Fruit fly (Drosophila melanogaster) whole organism, embryonic: ENCODE data around the gene PNKP.

Source experiments
- Bteb2 ChIP-seq: fragments of 200-800 bp; sonication (Bioruptor generic); optimal IDR thresholded peaks from 2 replicates; lab custom pipeline; 2016; ENCODE audit warnings: missing biosample characterization, missing genetic modification characterization
- C15 ChIP-seq: fragments of 200-800 bp; sonication (Bioruptor generic); IDR thresholded peaks from 3 replicates; pipeline ENCODE4 v1.3.6; 2022; ENCODE audit warnings: missing biosample characterization, missing genetic modification characterization
- CG11247 ChIP-seq: fragments of 200-800 bp; sonication (Bioruptor generic); IDR thresholded peaks from 2 replicates; pipeline ENCODE4 v1.3.6; 2022; ENCODE audit warnings: missing biosample characterization, missing genetic modification characterization
- CG12744 ChIP-seq: fragments of 200-800 bp; sonication (Bioruptor generic); optimal IDR thresholded peaks from 2 replicates; lab custom pipeline; 2016; ENCODE audit warnings: missing biosample characterization, missing genetic modification characterization
- CG14050 ChIP-seq: fragments of 200-800 bp; sonication (Bioruptor generic); IDR thresholded peaks from 3 replicates; pipeline ENCODE4 v1.3.6; 2022; ENCODE audit warnings: missing biosample characterization, missing genetic modification characterization
- CG16779 ChIP-seq: fragments of 200-800 bp; sonication (Bioruptor generic); IDR thresholded peaks from 2 replicates; pipeline ENCODE4 v1.3.6; 2022; ENCODE audit warnings: missing biosample characterization, missing genetic modification characterization
- CG17912 ChIP-seq: fragments of 200-800 bp; sonication (Bioruptor generic); optimal IDR thresholded peaks from 2 replicates; lab custom pipeline; 2018; ENCODE audit warnings: missing biosample characterization, mild to moderate bottlenecking, missing genetic modification characterization
- CG18262 ChIP-seq: fragments of 200-800 bp; optimal IDR thresholded peaks from 3 replicates; lab custom pipeline; 2019; ENCODE audit warnings: missing biosample characterization, mild to moderate bottlenecking, missing genetic modification characterization, moderate library complexity
- CG2129 ChIP-seq: fragments of 200-800 bp; sonication (Bioruptor generic); IDR thresholded peaks from 2 replicates; pipeline ENCODE4 v1.3.6; 2022; ENCODE audit warnings: missing biosample characterization, missing genetic modification characterization; ENCODE audit not compliant: partially characterized antibody
- CG32532 ChIP-seq: fragments of 200-800 bp; sonication (Bioruptor generic); IDR thresholded peaks from 2 replicates; pipeline ENCODE4 v1.3.6; 2022; ENCODE audit warnings: missing biosample characterization, missing genetic modification characterization
- CG3726 ChIP-seq: fragments of 200-800 bp; sonication (Bioruptor generic); IDR thresholded peaks from 3 replicates; pipeline ENCODE4, ENCODE4 v1.3.6; 2022; ENCODE audit warnings: missing biosample characterization, missing genetic modification characterization
- CG3838 ChIP-seq: fragments of 200-800 bp; sonication (Bioruptor generic); optimal IDR thresholded peaks from 3 replicates; lab custom pipeline; 2016; ENCODE audit warnings: missing biosample characterization, missing genetic modification characterization
- CG4328 ChIP-seq: fragments of 200-800 bp; sonication (Bioruptor generic); optimal IDR thresholded peaks from 3 replicates; lab custom pipeline; 2017; ENCODE audit warnings: missing biosample characterization, missing genetic modification reagents, missing genetic modification characterization
- CG5245 ChIP-seq: fragments of 200-800 bp; sonication (Bioruptor generic); optimal IDR thresholded peaks from 3 replicates; lab custom pipeline; 2016; ENCODE audit warnings: missing biosample characterization, missing genetic modification characterization
- CG6272 ChIP-seq: fragments of 200-800 bp; sonication (Bioruptor generic); IDR thresholded peaks from 2 replicates; pipeline ENCODE4 v1.3.6; 2022; ENCODE audit warnings: missing biosample characterization, missing genetic modification characterization
- CG7556 ChIP-seq: fragments of 200-800 bp; sonication (Bioruptor generic); optimal IDR thresholded peaks from 2 replicates; lab custom pipeline; 2017; ENCODE audit warnings: missing biosample characterization, mild to moderate bottlenecking, missing genetic modification characterization
- CG7745 ChIP-seq: fragments of 200-800 bp; sonication (Bioruptor generic); optimal IDR thresholded peaks from 2 replicates; lab custom pipeline; 2018; ENCODE audit warnings: missing biosample characterization, mild to moderate bottlenecking, missing genetic modification characterization, moderate library complexity
- CG9817 ChIP-seq: fragments of 200-800 bp; sonication (Bioruptor generic); optimal IDR thresholded peaks from 2 replicates; lab custom pipeline; 2018; ENCODE audit warnings: missing biosample characterization, mild to moderate bottlenecking, missing genetic modification characterization, moderate library complexity
- Dek ChIP-seq: fragments of 200-800 bp; sonication (Bioruptor generic); optimal IDR thresholded peaks from 3 replicates; lab custom pipeline; 2019; ENCODE audit warnings: missing biosample characterization, mild to moderate bottlenecking, missing genetic modification characterization, moderate library complexity
- Dip2 ChIP-seq: fragments of 200-800 bp; sonication (Bioruptor generic); IDR thresholded peaks from 2 replicates; pipeline ENCODE4 v1.3.6; 2022; ENCODE audit warnings: missing biosample characterization, missing genetic modification characterization
- Doc2 ChIP-seq: fragments of 200-800 bp; sonication (Bioruptor generic); IDR thresholded peaks from 2 replicates; pipeline ENCODE4 v1.3.6; 2022; ENCODE audit warnings: missing biosample characterization, missing genetic modification characterization
- Ets65A ChIP-seq: fragments of 200-800 bp; sonication (Bioruptor generic); peaks from one replicate; lab custom pipeline; 2016; ENCODE audit warnings: missing biosample characterization, missing genetic modification characterization
- H15 ChIP-seq: fragments of 200-800 bp; sonication (Bioruptor generic); IDR thresholded peaks from 3 replicates; pipeline ENCODE4 v1.3.6; 2022; ENCODE audit warnings: missing biosample characterization, missing genetic modification characterization
- Hr3 ChIP-seq: fragments of 200-800 bp; sonication (Bioruptor generic); optimal IDR thresholded peaks from 3 replicates; lab custom pipeline; 2016; ENCODE audit warnings: missing biosample characterization, missing genetic modification characterization
- Jarid2 ChIP-seq: fragments of 200-800 bp; sonication (Bioruptor generic); optimal IDR thresholded peaks from 3 replicates; lab custom pipeline; 2017; ENCODE audit warnings: mild to moderate bottlenecking, missing biosample characterization, missing genetic modification reagents, missing genetic modification characterization
- Max ChIP-seq: fragments of 200-800 bp; sonication (Bioruptor generic); optimal IDR thresholded peaks from 2 replicates; lab custom pipeline; 2016; ENCODE audit warnings: missing biosample characterization, mild to moderate bottlenecking, missing genetic modification characterization
- Meics ChIP-seq: fragments of 200-800 bp; sonication (Bioruptor generic); optimal IDR thresholded peaks from 2 replicates; lab custom pipeline; 2017; ENCODE audit warnings: missing biosample characterization, mild to moderate bottlenecking, missing genetic modification characterization
- NFAT ChIP-seq: fragments of 200-800 bp; sonication (Bioruptor generic); IDR thresholded peaks from 2 replicates; pipeline ENCODE4 v1.3.6; 2022; ENCODE audit warnings: missing biosample characterization, missing genetic modification characterization
- Rx ChIP-seq: fragments of 200-800 bp; sonication (Bioruptor generic); IDR thresholded peaks from 2 replicates; pipeline ENCODE4 v1.3.6; 2022; ENCODE audit warnings: missing biosample characterization, missing genetic modification characterization
- Sox100B ChIP-seq: fragments of 200-800 bp; sonication (Bioruptor generic); optimal IDR thresholded peaks from 3 replicates; lab custom pipeline; 2018; ENCODE audit warnings: missing biosample characterization, mild to moderate bottlenecking, missing genetic modification characterization
- Trl ChIP-seq, 3 experiments: fragments of >200 bp in 2 of 3; fragments of 200-800 bp in 1 of 3; sonication (Bioruptor generic) in 1 of 3; optimal IDR thresholded peaks; 2 replicates in 1 of 3; 3 replicates in 2 of 3; lab custom pipeline; 2016 to 2017; ENCODE audit warnings: missing biosample characterization in 1 of 3, missing genetic modification characterization in 1 of 3
- Xbp1 ChIP-seq: fragments of 200-800 bp; sonication (Bioruptor generic); optimal IDR thresholded peaks from 3 replicates; lab custom pipeline; 2016; ENCODE audit warnings: missing biosample characterization, mild to moderate bottlenecking, missing genetic modification characterization
- az2 ChIP-seq: fragments of 200-800 bp; sonication (Bioruptor generic); optimal IDR thresholded peaks from 3 replicates; lab custom pipeline; 2016; ENCODE audit warnings: missing biosample characterization, missing genetic modification characterization
- bigmax ChIP-seq: fragments of 200-800 bp; sonication (Bioruptor generic); optimal IDR thresholded peaks from 2 replicates; lab custom pipeline; 2018; ENCODE audit warnings: missing biosample characterization, mild to moderate bottlenecking, missing genetic modification characterization
- br ChIP-seq: fragments of >200 bp; optimal IDR thresholded peaks from 2 replicates; lab custom pipeline; 2017
- cas ChIP-seq: fragments of 200-800 bp; sonication (Bioruptor generic); IDR thresholded peaks from 2 replicates; pipeline ENCODE4 v1.3.6; 2022; ENCODE audit warnings: missing biosample characterization, missing genetic modification characterization
- chinmo ChIP-seq: fragments of 200-800 bp; sonication (Bioruptor generic); IDR thresholded peaks from 4 replicates; pipeline ENCODE4 v1.3.6; 2022; ENCODE audit warnings: missing biosample characterization, missing genetic modification characterization; ENCODE audit not compliant: partially characterized antibody
- chm ChIP-seq: fragments of 200-800 bp; sonication (Bioruptor generic); IDR thresholded peaks from 2 replicates; pipeline ENCODE4 v1.3.6; 2022; ENCODE audit warnings: missing biosample characterization, missing genetic modification characterization
- dysf ChIP-seq: fragments of 200-800 bp; sonication (Bioruptor generic); IDR thresholded peaks from 3 replicates; pipeline ENCODE4 v1.3.6; 2022; ENCODE audit warnings: missing biosample characterization, missing genetic modification characterization
- en ChIP-seq: fragments of 200-800 bp; sonication (Bioruptor generic); optimal IDR thresholded peaks from 2 replicates; lab custom pipeline; 2016; ENCODE audit warnings: missing biosample characterization, missing genetic modification characterization
- gcm ChIP-seq: fragments of 200-800 bp; sonication (Bioruptor generic); optimal IDR thresholded peaks from 2 replicates; lab custom pipeline; 2019; ENCODE audit warnings: missing biosample characterization, mild to moderate bottlenecking, missing genetic modification characterization, moderate library complexity
- gcm2 ChIP-seq: fragments of 200-800 bp; sonication (Bioruptor generic); optimal IDR thresholded peaks from 2 replicates; lab custom pipeline; 2016; ENCODE audit warnings: missing biosample characterization, missing genetic modification characterization
- gsb-n ChIP-seq: fragments of 200-800 bp; sonication (Bioruptor generic); optimal IDR thresholded peaks from 3 replicates; lab custom pipeline; 2018; ENCODE audit warnings: missing biosample characterization, mild to moderate bottlenecking, missing genetic modification characterization
- her ChIP-seq: fragments of 200-800 bp; sonication (Bioruptor generic); optimal IDR thresholded peaks from 2 replicates; lab custom pipeline; 2016; ENCODE audit warnings: missing biosample characterization, missing genetic modification characterization
- insv ChIP-seq, 2 experiments: fragments of 200-800 bp; sonication (Bioruptor generic); optimal IDR thresholded peaks; 3 replicates each; lab custom pipeline; 2016 to 2018; ENCODE audit warnings: missing biosample characterization in 2 of 2, missing genetic modification characterization in 2 of 2
- lbe ChIP-seq: fragments of 200-800 bp; sonication (Bioruptor generic); optimal IDR thresholded peaks from 2 replicates; lab custom pipeline; 2016; ENCODE audit warnings: missing biosample characterization, mild to moderate bottlenecking, missing genetic modification characterization
- mirr ChIP-seq: fragments of 200-800 bp; sonication (Bioruptor generic); optimal IDR thresholded peaks from 3 replicates; lab custom pipeline; 2018; ENCODE audit warnings: missing biosample characterization, mild to moderate bottlenecking, missing genetic modification characterization
- p53 ChIP-seq: fragments of 200-800 bp; sonication (Bioruptor generic); optimal IDR thresholded peaks from 2 replicates; lab custom pipeline; 2016; ENCODE audit warnings: missing biosample characterization, missing genetic modification characterization
- tna ChIP-seq: fragments of 200-800 bp; sonication (Bioruptor generic); IDR thresholded peaks from 2 replicates; pipeline ENCODE4 v1.3.6; 2022; ENCODE audit warnings: missing biosample characterization, missing genetic modification characterization; ENCODE audit not compliant: partially characterized antibody
- usp ChIP-seq: fragments of >200 bp; optimal IDR thresholded peaks from 2 replicates; lab custom pipeline; 2017; ENCODE audit warnings: missing biosample characterization, missing genetic modification characterization
- wdn ChIP-seq: fragments of 200-800 bp; sonication (Bioruptor generic); IDR thresholded peaks from 2 replicates; pipeline ENCODE4 v1.3.6; 2022; ENCODE audit warnings: missing biosample characterization, missing genetic modification characterization
- zfh1 ChIP-seq: fragments of 200-800 bp; sonication (Bioruptor generic); IDR thresholded peaks from 3 replicates; pipeline ENCODE4 v1.3.6; 2022; ENCODE audit warnings: missing biosample characterization, missing genetic modification characterization

The PNKP gene

dm6 chr3R:8354458-8354857, 11.1 kb upstream of the PNKP start (continued):
- no peak for TF ChIP-seq CG3838 (GFP tag; lab: Kevin White, UChicago)
- no peak for TF ChIP-seq tna (GFP tag; lab: Robert Waterston, UW)
- TF ChIP-seq CG12744 (GFP tag; lab: Kevin White, UChicago) = no peak
- TF ChIP-seq Bteb2 (GFP tag; lab: Kevin White, UChicago) = no peak
- no peak for TF ChIP-seq Doc2 (GFP tag; lab: Robert Waterston, UW)
- TF ChIP-seq CG14050 (GFP tag; lab: Robert Waterston, UW) = peak; percentile 64; the same call in 2 of the 3 replicates
- peak; percentile 73 for TF ChIP-seq CG32532 (GFP tag; lab: Robert Waterston, UW)
- TF ChIP-seq gcm (GFP tag; lab: Kevin White, UChicago) = no peak
- TF ChIP-seq gcm2 (GFP tag; lab: Kevin White, UChicago) = no peak
- no peak for TF ChIP-seq insv (GFP tag; optimal IDR thresholded peaks at IDR 0.05; lab: Kevin White, UChicago)
- no peak; the same call in 2 of the 3 replicates for TF ChIP-seq zfh1 (GFP tag; lab: Robert Waterston, UW)
- no peak for TF ChIP-seq mirr
- no peak for TF ChIP-seq CG7556 (GFP tag; lab: Kevin White, UChicago)
- no peak for TF ChIP-seq Ets65A (GFP tag; lab: Kevin White, UChicago)
- TF ChIP-seq CG2129 (GFP tag; lab: Robert Waterston, UW) = no peak
- TF ChIP-seq en (GFP tag; lab: Kevin White, UChicago) = no peak
- TF ChIP-seq Jarid2 (GFP tag; lab: Kevin White, UChicago) = no peak
- TF ChIP-seq CG5245 (GFP tag; lab: Kevin White, UChicago) = no peak
- no peak for TF ChIP-seq usp (GFP tag; lab: Kevin White, UChicago)
- TF ChIP-seq CG3726 (GFP tag; lab: Robert Waterston, UW) = no peak
- peak; percentile 2 for TF ChIP-seq Dek (tag; lab: Kevin White, UChicago)
- TF ChIP-seq Rx (GFP tag; lab: Robert Waterston, UW) = peak; percentile 61
- no peak for TF ChIP-seq p53 (GFP tag; lab: Kevin White, UChicago)
- peak; percentile 42 for TF ChIP-seq Xbp1 (GFP tag; lab: Kevin White, UChicago)
- no peak for TF ChIP-seq CG16779
- TF ChIP-seq dysf (GFP tag; lab: Robert Waterston, UW) = peak; percentile 76
- TF ChIP-seq CG4328 = no peak
- TF ChIP-seq gsb-n (tag; lab: Kevin White, UChicago) = peak; percentile 1
- TF ChIP-seq Trl (optimal IDR thresholded peaks at IDR 0.05; lab: Kevin White, UChicago) = no peak
- TF ChIP-seq Trl (GFP tag; optimal IDR thresholded peaks at IDR 0.05; lab: Kevin White, UChicago) = no peak
- no peak for TF ChIP-seq Max (GFP tag; lab: Kevin White, UChicago)
- TF ChIP-seq wdn = peak; percentile 25; the same call in 1 of the 2 replicates
- no peak for TF ChIP-seq Hr3
- peak; percentile 23 for TF ChIP-seq az2 (GFP tag; lab: Kevin White, UChicago)
- 0 out of 2 replicates have a peak, but pooled peaks have one; percentile 30 for TF ChIP-seq cas
- no peak for TF ChIP-seq CG7745
- peak; percentile 59; the same call in 1 of the 3 replicates for TF ChIP-seq H15 (GFP tag; lab: Robert Waterston, UW)
- no peak for TF ChIP-seq Sox100B (GFP tag; lab: Kevin White, UChicago)
- TF ChIP-seq her (GFP tag; lab: Kevin White, UChicago) = no peak
- TF ChIP-seq chinmo (GFP tag; lab: Robert Waterston, UW) = no peak
- peak; percentile 62 for TF ChIP-seq lbe (GFP tag; lab: Kevin White, UChicago)
- no peak for TF ChIP-seq CG6272 (GFP tag; lab: Robert Waterston, UW)
- no peak for TF ChIP-seq bigmax
- TF ChIP-seq chm (GFP tag; lab: Robert Waterston, UW) = no peak
- peak; percentile 56 for TF ChIP-seq Meics
- no peak for TF ChIP-seq CG18262 (tag; lab: Kevin White, UChicago)
- TF ChIP-seq CG17912 (GFP tag; lab: Kevin White, UChicago) = no peak
- TF ChIP-seq CG11247 (GFP tag; lab: Robert Waterston, UW) = peak; percentile 38; the same call in 1 of the 2 replicates
- peak; percentile 66 for TF ChIP-seq CG9817 (tag; lab: Kevin White, UChicago)
- TF ChIP-seq br = no peak
- TF ChIP-seq C15 (GFP tag; lab: Robert Waterston, UW) = no peak
- peak; percentile 53 for TF ChIP-seq NFAT
- TF ChIP-seq Dip2 = no peak
